Worm (Caenorhabditis elegans) whole organism, L3 larva: Measurements from ENCODE around the gene R148.3.

Experiments used
- ama-1 ChIP-seq: fragments of 150-350 bp; optimal IDR thresholded peaks from 2 replicates; lab custom pipeline; 2018
- egl-27 ChIP-seq: sonication (generic microtip); optimal IDR thresholded peaks from 4 replicates; lab custom pipeline; 2017; ENCODE audit warnings: missing biosample characterization, missing genetic modification reagents, missing genetic modification characterization
- elt-2 ChIP-seq: sonication (generic microtip); optimal IDR thresholded peaks from 2 replicates; lab custom pipeline; 2016; ENCODE audit warnings: missing genetic modification reagents, mild to moderate bottlenecking, missing genetic modification characterization, missing compliant biosample characterization
- jun-1 ChIP-seq: fragments of 150-350 bp; optimal IDR thresholded peaks from 2 replicates; lab custom pipeline; 2014; ENCODE audit warnings: missing biosample characterization, missing genetic modification reagents, missing genetic modification characterization
- lin-15B ChIP-seq: fragments of 150-350 bp; optimal IDR thresholded peaks from 2 replicates; lab custom pipeline; 2014; ENCODE audit warnings: missing biosample characterization, missing genetic modification characterization
- nhr-12 ChIP-seq: fragments of 150-350 bp; optimal IDR thresholded peaks from 2 replicates; lab custom pipeline; 2014; ENCODE audit warnings: missing biosample characterization, missing genetic modification characterization
- nhr-25 ChIP-seq: sonication (generic microtip); optimal IDR thresholded peaks from 2 replicates; lab custom pipeline; 2017; ENCODE audit warnings: missing biosample characterization, missing genetic modification characterization
- nhr-28 ChIP-seq: fragments of 150-350 bp; optimal IDR thresholded peaks from 2 replicates; lab custom pipeline; 2014; ENCODE audit warnings: missing biosample characterization, missing genetic modification characterization
- snpc-4 ChIP-seq: fragments of 150-350 bp; optimal IDR thresholded peaks from 2 replicates; lab custom pipeline; 2014; ENCODE audit warnings: missing biosample characterization, missing genetic modification characterization
- unc-62 ChIP-seq: fragments of 150-350 bp; sonication (generic microtip); optimal IDR thresholded peaks from 4 replicates; lab custom pipeline; 2014; ENCODE audit warnings: missing biosample characterization, missing genetic modification reagents, missing genetic modification characterization
- ztf-11 ChIP-seq: fragments of 150-350 bp; optimal IDR thresholded peaks from 2 replicates; lab custom pipeline; 2014; ENCODE audit warnings: missing biosample characterization, missing genetic modification characterization

DNA sequence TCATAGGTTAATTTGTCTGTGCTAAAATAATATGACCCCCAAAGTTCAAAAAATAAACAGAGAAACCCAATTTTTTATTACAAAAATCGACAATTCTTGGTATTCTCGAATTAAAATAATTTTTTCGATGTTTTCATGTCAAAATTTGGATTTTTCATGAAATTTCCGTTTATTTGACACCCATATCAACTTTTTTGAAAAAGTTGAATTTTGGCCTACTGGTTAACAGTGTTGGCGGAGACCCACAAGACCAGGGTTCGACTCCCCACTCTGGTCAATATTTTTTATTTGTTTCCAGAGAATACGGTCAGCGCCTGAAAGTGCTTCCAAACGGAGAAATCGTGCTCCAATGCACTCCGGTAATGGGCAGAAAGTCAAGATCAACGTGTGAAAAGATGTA lies 16.6 kb downstream of the R148.3 start:
- TF ChIP-seq lin-15B (tag; lab: Kevin White, UChicago) (no peak), unc-62 (GFP tag; lab: Kevin White, UChicago) (no peak), nhr-12 (no peak), egl-27 (tag; lab: Kevin White, UChicago) (no peak), elt-2 (tag; lab: Kevin White, UChicago) (no peak), nhr-25 (tag; lab: Kevin White, UChicago) (no peak), jun-1 (tag; lab: Kevin White, UChicago) (no peak), snpc-4 (tag; lab: Kevin White, UChicago) (no peak), ztf-11 (tag; lab: Kevin White, UChicago) (no peak), ama-1 (no peak), nhr-28 (tag; lab: Kevin White, UChicago) (no peak)
